Fruit fly (Drosophila melanogaster): ENCODE measurements around the gene smog.

Gene smog

DNA sequence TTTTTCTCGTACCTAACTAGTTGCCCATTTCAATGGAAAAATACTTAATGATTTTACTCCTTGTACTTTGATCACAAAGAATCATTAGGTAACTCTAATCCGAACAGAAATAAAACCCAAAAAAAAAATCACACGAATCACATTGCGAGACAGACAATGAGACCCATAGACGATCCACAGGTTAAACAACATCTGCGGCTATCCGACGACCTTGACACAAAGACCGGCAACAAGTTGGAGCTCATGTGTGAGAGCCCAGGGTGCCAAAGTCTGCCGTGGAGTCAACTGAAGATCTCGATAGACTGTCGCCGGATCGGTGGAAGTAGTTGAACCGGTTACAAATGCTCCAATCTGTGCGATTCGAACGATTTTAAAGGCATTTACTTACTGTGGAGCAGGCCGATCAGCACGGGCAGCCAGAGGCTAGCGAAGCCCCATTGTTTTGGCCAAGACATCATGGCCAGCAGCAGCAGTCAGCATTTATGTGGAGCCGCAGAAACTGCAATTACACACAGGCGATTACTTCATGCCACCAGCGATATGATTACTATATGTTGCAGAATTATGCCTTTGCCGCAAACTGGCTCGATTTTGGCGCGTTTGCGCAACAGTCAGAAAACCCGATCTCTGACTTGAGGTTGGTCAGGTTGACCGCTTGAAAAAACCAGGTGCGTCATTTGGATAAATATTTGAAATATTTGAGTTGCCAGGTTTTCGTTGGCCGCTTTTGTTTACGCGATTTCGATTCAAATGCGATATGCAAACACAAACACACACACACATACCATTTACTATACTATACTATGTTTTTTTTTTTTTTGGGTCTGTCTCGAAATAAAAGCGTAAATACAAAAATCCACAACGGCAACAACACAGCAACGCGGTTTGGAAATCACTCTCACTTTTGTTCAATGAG is 53.0 kb downstream of the smog start:
- TF ChIP-seq noc (tag; optimal IDR thresholded peaks at IDR 0.05), result no peak

DNA sequence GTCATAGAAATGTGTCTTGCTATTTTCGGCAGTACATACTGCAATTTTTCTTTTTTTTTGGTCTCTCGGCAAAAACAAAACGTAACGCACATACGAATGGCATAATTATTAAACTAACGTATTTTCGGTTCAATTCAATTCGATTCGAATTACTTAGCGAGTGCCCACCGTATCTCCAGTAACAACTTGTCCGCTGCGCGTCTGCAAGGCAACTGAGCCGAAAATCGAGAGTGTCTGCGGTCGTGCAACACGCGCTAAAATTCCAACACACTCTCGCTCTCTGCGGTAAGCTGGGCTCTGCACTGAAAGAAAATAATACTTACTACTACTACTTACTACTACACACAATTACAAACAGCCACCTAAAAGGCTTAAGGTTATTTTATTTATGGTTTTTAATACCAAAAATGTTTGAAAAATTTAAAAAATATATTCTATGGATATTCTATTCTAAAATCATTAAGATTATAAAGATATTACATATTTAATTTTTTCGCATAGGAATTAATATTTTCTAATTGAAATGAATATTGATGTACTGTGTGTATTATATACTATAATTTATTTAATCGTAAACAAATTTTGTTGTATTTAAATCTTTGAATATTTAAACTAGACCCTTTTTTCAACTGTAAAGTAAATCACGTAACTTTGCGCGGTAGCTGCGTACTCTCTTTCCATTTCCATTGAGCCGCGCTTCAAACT is 54.0 kb downstream of the smog start, which contains the start of gene snsl:
TSS of gene snsl (minus strand) at position 217 of the 705 bp plus-strand sequence.
- no peak for TF ChIP-seq noc (tag; optimal IDR thresholded peaks at IDR 0.05)

- no peak for TF ChIP-seq noc (tag; optimal IDR thresholded peaks at IDR 0.05)
Observed at dm6 chr2L:4907986-4908385, 55.3 kb downstream of the smog start.

DNA sequence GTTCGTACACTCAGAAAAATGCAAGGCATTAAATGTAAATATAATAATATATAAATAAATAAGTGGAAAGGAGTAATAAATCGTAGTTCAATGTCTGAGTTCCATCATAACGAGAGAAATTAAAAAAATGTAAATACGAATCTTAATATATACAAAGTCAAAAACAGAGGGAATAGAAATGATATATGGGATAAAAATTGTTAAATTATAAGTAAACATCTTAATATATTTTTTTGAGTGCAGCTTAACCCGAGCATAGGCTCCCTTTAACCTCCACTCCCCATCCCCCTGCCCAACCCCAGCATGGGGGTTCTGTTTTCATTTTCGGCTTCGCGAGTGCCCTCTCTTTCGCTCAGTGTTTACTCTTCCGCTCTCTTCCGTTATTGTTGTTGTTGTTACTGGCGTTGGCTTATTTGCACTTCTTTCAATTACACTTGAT is 63.1 kb downstream of the smog start:
- no peak for TF ChIP-seq noc (tag; optimal IDR thresholded peaks at IDR 0.05)

DNA sequence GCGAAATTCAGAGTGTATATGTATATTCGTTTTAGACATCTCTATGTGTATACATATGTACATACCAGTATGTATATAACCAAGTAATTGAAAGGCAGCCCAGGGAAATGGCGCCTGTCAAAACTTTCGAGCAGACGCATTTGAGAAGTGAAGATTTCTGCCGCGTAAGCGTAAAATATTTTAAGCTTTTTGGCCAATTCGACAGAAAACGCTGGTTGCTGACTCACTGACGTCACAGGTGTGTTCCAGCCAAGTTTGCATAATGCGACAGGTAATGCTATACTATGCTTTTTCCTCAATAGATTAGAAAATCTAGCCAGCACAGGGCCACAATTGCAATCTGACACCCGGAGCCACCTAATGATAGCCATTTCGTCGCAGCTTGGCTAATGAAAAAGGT is 64.1 kb downstream of the smog start:
- TF ChIP-seq noc (tag; optimal IDR thresholded peaks at IDR 0.05), result no peak

Measured in whole organism, larva.